Fruit fly (Drosophila melanogaster) whole organism, embryonic: ENCODE measurements around the gene Kah.

Source experiments
- Atf6 ChIP-seq: fragments of 200-800 bp; sonication (Bioruptor generic); IDR thresholded peaks from 2 replicates; pipeline ENCODE4 v1.3.6; 2022; ENCODE audit warnings: missing biosample characterization, missing genetic modification characterization
- CG10366 ChIP-seq: fragments of 200-800 bp; sonication (Bioruptor generic); IDR thresholded peaks from 2 replicates; pipeline ENCODE4 v1.3.6; 2022; ENCODE audit warnings: missing biosample characterization, missing genetic modification characterization
- CG11560 ChIP-seq: fragments of 200-800 bp; sonication (Bioruptor generic); IDR thresholded peaks from 3 replicates; pipeline ENCODE4 v1.3.6; 2022; ENCODE audit warnings: missing biosample characterization, missing genetic modification characterization
- CG11696 ChIP-seq: fragments of 200-800 bp; sonication (Bioruptor generic); IDR thresholded peaks from 2 replicates; pipeline ENCODE4 v1.3.6; 2022; ENCODE audit warnings: missing biosample characterization, missing genetic modification characterization
- CG12942 ChIP-seq: fragments of 200-800 bp; sonication (Bioruptor generic); optimal IDR thresholded peaks from 3 replicates; lab custom pipeline; 2016; ENCODE audit warnings: missing biosample characterization, missing genetic modification characterization
- CG15011 ChIP-seq: fragments of 200-800 bp; sonication (Bioruptor generic); optimal IDR thresholded peaks from 3 replicates; lab custom pipeline; 2018; ENCODE audit warnings: missing biosample characterization, mild to moderate bottlenecking, missing genetic modification characterization
- CG2120 ChIP-seq: fragments of 200-800 bp; sonication (Bioruptor generic); optimal IDR thresholded peaks from 3 replicates; lab custom pipeline; 2016; ENCODE audit warnings: missing biosample characterization, missing genetic modification characterization
- CG30403 ChIP-seq: fragments of 200-800 bp; sonication (Bioruptor generic); optimal IDR thresholded peaks from 3 replicates; lab custom pipeline; 2016; ENCODE audit warnings: missing biosample characterization, missing genetic modification characterization
- CG30431 ChIP-seq: fragments of 200-800 bp; sonication (Bioruptor generic); optimal IDR thresholded peaks from 2 replicates; lab custom pipeline; 2017; ENCODE audit warnings: missing biosample characterization, missing genetic modification characterization
- CG32772 ChIP-seq: fragments of 200-800 bp; sonication (Bioruptor generic); IDR thresholded peaks from 2 replicates; pipeline ENCODE4 v1.3.6; 2022; ENCODE audit warnings: missing biosample characterization, missing genetic modification characterization
- CG3726 ChIP-seq: fragments of 200-800 bp; sonication (Bioruptor generic); IDR thresholded peaks from 3 replicates; pipeline ENCODE4, ENCODE4 v1.3.6; 2022; ENCODE audit warnings: missing biosample characterization, missing genetic modification characterization
- CG43689 ChIP-seq: fragments of 200-800 bp; sonication (Bioruptor generic); IDR thresholded peaks from 2 replicates; pipeline ENCODE4 v1.3.6; 2022; ENCODE audit warnings: missing biosample characterization, missing genetic modification characterization
- CG6272 ChIP-seq: fragments of 200-800 bp; sonication (Bioruptor generic); IDR thresholded peaks from 2 replicates; pipeline ENCODE4 v1.3.6; 2022; ENCODE audit warnings: missing biosample characterization, missing genetic modification characterization
- CG6654 ChIP-seq: fragments of 200-800 bp; sonication (Bioruptor generic); optimal IDR thresholded peaks from 2 replicates; lab custom pipeline; 2017; ENCODE audit warnings: missing biosample characterization, mild to moderate bottlenecking, missing genetic modification characterization
- CG7372 ChIP-seq: fragments of 200-800 bp; sonication (Bioruptor generic); IDR thresholded peaks from 2 replicates; pipeline ENCODE4 v1.3.6; 2022; ENCODE audit warnings: missing biosample characterization, missing genetic modification characterization
- CG7556 ChIP-seq: fragments of 200-800 bp; sonication (Bioruptor generic); optimal IDR thresholded peaks from 2 replicates; lab custom pipeline; 2017; ENCODE audit warnings: missing biosample characterization, mild to moderate bottlenecking, missing genetic modification characterization
- CG7839 ChIP-seq: fragments of 200-800 bp; sonication (Bioruptor generic); optimal IDR thresholded peaks from 3 replicates; lab custom pipeline; 2018; ENCODE audit warnings: missing biosample characterization, mild to moderate bottlenecking, missing genetic modification characterization, moderate library complexity
- CG8089 ChIP-seq: fragments of 200-800 bp; sonication (Bioruptor generic); optimal IDR thresholded peaks from 3 replicates; lab custom pipeline; 2016; ENCODE audit warnings: missing biosample characterization, missing genetic modification characterization
- CG9932 ChIP-seq: fragments of 200-800 bp; sonication (Bioruptor generic); IDR thresholded peaks from 2 replicates; pipeline ENCODE4 v1.3.6; 2022; ENCODE audit warnings: missing biosample characterization, missing genetic modification characterization
- Ets65A ChIP-seq: fragments of 200-800 bp; sonication (Bioruptor generic); peaks from one replicate; lab custom pipeline; 2016; ENCODE audit warnings: missing biosample characterization, missing genetic modification characterization
- Fer1 ChIP-seq: fragments of 200-800 bp; sonication (Bioruptor generic); optimal IDR thresholded peaks from 2 replicates; lab custom pipeline; 2017; ENCODE audit warnings: missing biosample characterization, mild to moderate bottlenecking, missing genetic modification characterization
- HLHmδ ChIP-seq: fragments of 200-800 bp; sonication (Bioruptor generic); optimal IDR thresholded peaks from 2 replicates; lab custom pipeline; 2018; ENCODE audit warnings: missing biosample characterization, mild to moderate bottlenecking, missing genetic modification characterization, moderate library complexity
- Hr3 ChIP-seq: fragments of 200-800 bp; sonication (Bioruptor generic); optimal IDR thresholded peaks from 3 replicates; lab custom pipeline; 2016; ENCODE audit warnings: missing biosample characterization, missing genetic modification characterization
- Lhr ChIP-seq: fragments of 200-800 bp; sonication (Bioruptor generic); optimal IDR thresholded peaks from 3 replicates; lab custom pipeline; 2017; ENCODE audit warnings: mild to moderate bottlenecking, missing biosample characterization, missing genetic modification reagents, missing genetic modification characterization
- Max ChIP-seq: fragments of 200-800 bp; sonication (Bioruptor generic); optimal IDR thresholded peaks from 2 replicates; lab custom pipeline; 2016; ENCODE audit warnings: missing biosample characterization, mild to moderate bottlenecking, missing genetic modification characterization
- Med ChIP-seq: fragments of 200-800 bp; sonication (Bioruptor generic); peaks from one replicate; lab custom pipeline; 2016; ENCODE audit warnings: missing biosample characterization, missing genetic modification characterization, mild to moderate bottlenecking, inconsistent platforms, moderate library complexity
- Nf-YB ChIP-seq: fragments of 200-800 bp; sonication (Bioruptor generic); optimal IDR thresholded peaks from 3 replicates; lab custom pipeline; 2019; ENCODE audit warnings: missing biosample characterization, mild to moderate bottlenecking, missing genetic modification characterization, moderate library complexity
- NfI ChIP-seq: fragments of 200-800 bp; sonication (Bioruptor generic); optimal IDR thresholded peaks from 3 replicates; lab custom pipeline; 2018; ENCODE audit warnings: missing biosample characterization, mild to moderate bottlenecking, missing genetic modification characterization, moderate library complexity
- Xrp1 ChIP-seq: fragments of 200-800 bp; sonication (Bioruptor generic); IDR thresholded peaks from 2 replicates; pipeline ENCODE4 v1.3.6; 2022; ENCODE audit warnings: missing biosample characterization, missing genetic modification characterization
- cato ChIP-seq: fragments of 200-800 bp; sonication (Bioruptor generic); optimal IDR thresholded peaks from 2 replicates; lab custom pipeline; 2016; ENCODE audit warnings: missing biosample characterization, missing genetic modification characterization, borderline replicate concordance
- chif ChIP-seq, 2 experiments: fragments of 200-800 bp; sonication (Bioruptor generic); optimal IDR thresholded peaks; 3 replicates each; lab custom pipeline; 2016; ENCODE audit warnings: missing biosample characterization in 2 of 2, missing genetic modification characterization in 2 of 2
- corto ChIP-seq: fragments of 200-800 bp; sonication (Bioruptor generic); optimal IDR thresholded peaks from 2 replicates; lab custom pipeline; 2016; ENCODE audit warnings: missing biosample characterization, mild to moderate bottlenecking, missing genetic modification characterization, moderate library complexity
- cwo ChIP-seq: fragments of 200-800 bp; sonication (Bioruptor generic); optimal IDR thresholded peaks from 3 replicates; lab custom pipeline; 2017; ENCODE audit warnings: missing biosample characterization, missing genetic modification characterization, mild to moderate bottlenecking, moderate library complexity, missing genetic modification reagents
- da ChIP-seq: fragments of 200-800 bp; sonication (Bioruptor generic); optimal IDR thresholded peaks from 2 replicates; lab custom pipeline; 2016; ENCODE audit warnings: missing biosample characterization, missing genetic modification characterization
- danr ChIP-seq: fragments of 200-800 bp; sonication (Bioruptor generic); IDR thresholded peaks from 2 replicates; pipeline ENCODE4 v1.3.6; 2022; ENCODE audit warnings: missing biosample characterization, missing genetic modification characterization
- dati ChIP-seq: fragments of 200-800 bp; sonication (Bioruptor generic); IDR thresholded peaks from 2 replicates; pipeline ENCODE4 v1.3.6; 2022; ENCODE audit warnings: missing biosample characterization, missing genetic modification characterization
- ftz-f1 ChIP-seq: fragments of 200-800 bp; sonication (Bioruptor generic); optimal IDR thresholded peaks from 2 replicates; lab custom pipeline; 2016; ENCODE audit warnings: missing biosample characterization, missing genetic modification characterization
- gsb-n ChIP-seq: fragments of 200-800 bp; sonication (Bioruptor generic); optimal IDR thresholded peaks from 3 replicates; lab custom pipeline; 2018; ENCODE audit warnings: missing biosample characterization, mild to moderate bottlenecking, missing genetic modification characterization
- hth ChIP-seq: fragments of >200 bp; optimal IDR thresholded peaks from 2 replicates; lab custom pipeline; 2017; ENCODE audit warnings: inconsistent platforms
- lilli ChIP-seq: fragments of 200-800 bp; sonication (Bioruptor generic); optimal IDR thresholded peaks from 3 replicates; lab custom pipeline; 2016; ENCODE audit warnings: missing biosample characterization, missing genetic modification characterization
- nau ChIP-seq: fragments of 200-800 bp; sonication (Bioruptor generic); optimal IDR thresholded peaks from 3 replicates; lab custom pipeline; 2017; ENCODE audit warnings: missing biosample characterization, mild to moderate bottlenecking, missing genetic modification characterization, missing genetic modification reagents
- onecut ChIP-seq: fragments of 200-800 bp; sonication (Bioruptor generic); IDR thresholded peaks from 2 replicates; pipeline ENCODE4 v1.3.6; 2022; ENCODE audit warnings: missing biosample characterization, missing genetic modification characterization
- org-1 ChIP-seq: fragments of 200-800 bp; sonication (Bioruptor generic); optimal IDR thresholded peaks from 2 replicates; lab custom pipeline; 2017; ENCODE audit warnings: missing biosample characterization, missing genetic modification characterization
- pros ChIP-seq: fragments of 200-800 bp; sonication (Bioruptor generic); optimal IDR thresholded peaks from 3 replicates; lab custom pipeline; 2019; ENCODE audit warnings: missing biosample characterization, mild to moderate bottlenecking, missing genetic modification characterization, moderate library complexity
- ranshi ChIP-seq: fragments of 200-800 bp; sonication (Bioruptor generic); IDR thresholded peaks from 2 replicates; pipeline ENCODE4 v1.3.6; 2022; ENCODE audit warnings: missing biosample characterization, missing genetic modification characterization
- sima ChIP-seq: fragments of 200-800 bp; sonication (Bioruptor generic); optimal IDR thresholded peaks from 2 replicates; lab custom pipeline; 2016; ENCODE audit warnings: missing biosample characterization, missing genetic modification characterization
- stc ChIP-seq: fragments of 200-800 bp; sonication (Bioruptor generic); IDR thresholded peaks from 2 replicates; pipeline ENCODE4 v1.3.6; 2022; ENCODE audit warnings: missing biosample characterization, missing genetic modification characterization
- vnd ChIP-seq: fragments of 200-800 bp; sonication (Bioruptor generic); IDR thresholded peaks from 3 replicates; pipeline ENCODE4 v1.3.6; 2022; ENCODE audit warnings: missing biosample characterization, missing genetic modification characterization; ENCODE audit not compliant: partially characterized antibody
- vvl ChIP-seq: fragments of 200-800 bp; sonication (Bioruptor generic); IDR thresholded peaks from 2 replicates; pipeline ENCODE4 v1.3.6; 2022; ENCODE audit warnings: missing biosample characterization, missing genetic modification characterization
- zfh1 ChIP-seq: fragments of 200-800 bp; sonication (Bioruptor generic); IDR thresholded peaks from 3 replicates; pipeline ENCODE4 v1.3.6; 2022; ENCODE audit warnings: missing biosample characterization, missing genetic modification characterization
- zfh2 ChIP-seq: fragments of 200-800 bp; sonication (Bioruptor generic); optimal IDR thresholded peaks from 2 replicates; lab custom pipeline; 2016; ENCODE audit warnings: missing biosample characterization, missing genetic modification characterization

Kah gene

dm6 chr3L:542863-543635 lies 46.0 kb downstream of the Kah start, which contains the start of the genes Cypl and Hipk (continued):
- no peak for TF ChIP-seq cato (GFP tag; lab: Kevin White, UChicago)
- peak; percentile 7; the same call in 1 of the 2 replicates for TF ChIP-seq onecut (GFP tag; lab: Robert Waterston, UW)
- TF ChIP-seq vvl (GFP tag; lab: Robert Waterston, UW) = no peak
- peak; percentile 52 for TF ChIP-seq pros (GFP tag; lab: Kevin White, UChicago)
- TF ChIP-seq CG6272 (GFP tag; lab: Robert Waterston, UW) = no peak
- no peak for TF ChIP-seq CG15011
- TF ChIP-seq CG32772 = peak; percentile 54
- TF ChIP-seq vnd (GFP tag; lab: Robert Waterston, UW) = no peak
- TF ChIP-seq Max (GFP tag; lab: Kevin White, UChicago) = peak; percentile 42
- TF ChIP-seq HLHmδ (GFP tag; lab: Kevin White, UChicago) = peak; percentile 23
- TF ChIP-seq CG2120 (GFP tag; lab: Kevin White, UChicago) = peak; percentile 5
- no peak for TF ChIP-seq CG30431 (GFP tag; lab: Kevin White, UChicago)
- peak; percentile 50 for TF ChIP-seq lilli (GFP tag; lab: Kevin White, UChicago)
- TF ChIP-seq danr (GFP tag; lab: Robert Waterston, UW) = no peak
- no peak for TF ChIP-seq org-1 (GFP tag; lab: Kevin White, UChicago)
- no peak for TF ChIP-seq Hr3 (GFP tag; lab: Kevin White, UChicago)
- TF ChIP-seq ftz-f1 = peak; percentile 2
- no peak for TF ChIP-seq Ets65A (GFP tag; lab: Kevin White, UChicago)
- peak; percentile 27 for TF ChIP-seq CG8089
- TF ChIP-seq CG43689 (GFP tag; lab: Robert Waterston, UW) = no peak
- TF ChIP-seq cwo (GFP tag; lab: Kevin White, UChicago) = no peak
- TF ChIP-seq Med (GFP tag; lab: Kevin White, UChicago) = peak; percentile 85
- no peak for TF ChIP-seq CG3726
- 0 out of 3 replicates have a peak, but pooled peaks have one; percentile 10 for TF ChIP-seq zfh1 (GFP tag; lab: Robert Waterston, UW)
- no peak for TF ChIP-seq stc (GFP tag; lab: Robert Waterston, UW)
- no peak for TF ChIP-seq zfh2 (GFP tag; lab: Kevin White, UChicago)
- peak; percentile 19 for TF ChIP-seq CG30403 (GFP tag; lab: Kevin White, UChicago)
- TF ChIP-seq CG9932 = peak; percentile 28; the same call in 1 of the 2 replicates
- TF ChIP-seq sima = no peak
- TF ChIP-seq CG10366 (GFP tag; lab: Robert Waterston, UW) = no peak
- peak; percentile 47 for TF ChIP-seq corto
- TF ChIP-seq Atf6 (GFP tag; lab: Robert Waterston, UW) = peak; percentile 44; the same call in 1 of the 2 replicates
- peak; percentile 64 for TF ChIP-seq Fer1 (GFP tag; lab: Kevin White, UChicago)
- TF ChIP-seq NfI (GFP tag; lab: Kevin White, UChicago) = peak; percentile 26
- no peak for TF ChIP-seq CG11560 (tag; lab: Robert Waterston, UW)
- TF ChIP-seq CG6654 (GFP tag; lab: Kevin White, UChicago) = no peak
- TF ChIP-seq CG12942 (GFP tag; lab: Kevin White, UChicago) = no peak
- TF ChIP-seq CG11696 (GFP tag; lab: Robert Waterston, UW) = no peak
- TF ChIP-seq nau (GFP tag; lab: Kevin White, UChicago) = peak; percentile 32
- TF ChIP-seq dati (GFP tag; lab: Robert Waterston, UW) = no peak
- no peak for TF ChIP-seq CG7372
- no peak for TF ChIP-seq CG7556 (GFP tag; lab: Kevin White, UChicago)
- TF ChIP-seq CG7839 = peak; percentile 30
- TF ChIP-seq chif (GFP tag; optimal IDR thresholded peaks at IDR 0.05; lab: Kevin White, UChicago) = peak in 1 of 2 experiments; percentile 13
- TF ChIP-seq gsb-n (tag; lab: Kevin White, UChicago) = peak; percentile 93
- no peak for TF ChIP-seq Xrp1 (GFP tag; lab: Robert Waterston, UW)
- TF ChIP-seq ranshi (GFP tag; lab: Robert Waterston, UW) = no peak
- TF ChIP-seq Nf-YB = peak; percentile 37
- no peak for TF ChIP-seq da (GFP tag; lab: Kevin White, UChicago)
- no peak for TF ChIP-seq hth
- TF ChIP-seq Lhr = peak; percentile 92
